Fruit fly (Drosophila melanogaster): Measurements from ENCODE around the gene CG31776.

DNA sequence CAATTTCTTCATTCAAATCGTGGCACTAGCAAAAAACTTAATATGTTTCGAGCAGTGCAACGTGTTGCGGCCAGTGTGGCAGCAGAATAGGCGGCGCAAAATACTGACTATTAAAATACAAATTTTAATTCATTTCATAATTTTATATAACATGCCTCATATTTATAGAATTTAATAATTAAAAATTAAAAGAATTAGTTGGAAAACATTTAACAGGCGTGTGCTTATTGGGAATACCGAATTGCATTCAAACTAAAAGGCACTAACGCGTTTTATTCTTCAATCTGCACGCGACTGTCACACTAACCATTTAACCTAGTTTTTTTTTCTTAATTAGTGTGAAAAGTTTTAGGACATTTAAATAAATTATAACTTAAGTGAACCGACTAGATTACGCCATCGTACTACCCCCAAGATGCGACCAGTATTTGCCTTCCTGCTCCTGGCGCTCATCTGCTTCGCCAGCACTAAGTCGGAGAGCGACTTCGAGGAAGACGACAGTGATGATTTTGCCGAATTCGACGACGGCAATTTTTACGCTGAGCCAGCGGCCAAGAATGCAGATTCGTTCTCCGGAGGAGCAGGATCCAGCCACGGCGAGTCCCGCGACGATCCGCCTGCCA is 44.7 kb downstream of the CG31776 start, which contains the start of the genes LeuRS and CG17593:
- TF ChIP-seq brk (GFP tag; optimal IDR thresholded peaks at IDR 0.05) (no peak), fru (GFP tag; optimal IDR thresholded peaks at IDR 0.05) (no peak), N (GFP tag; optimal IDR thresholded peaks at IDR 0.05) (no peak), HLH106 (tag; optimal IDR thresholded peaks at IDR 0.05) (no peak), pan (optimal IDR thresholded peaks at IDR 0.05) (no peak), Abd-B (GFP tag; optimal IDR thresholded peaks at IDR 0.05) (no peak), dl (GFP tag; optimal IDR thresholded peaks at IDR 0.05; ENCODE audit: insufficient read depth in 1 of 2, partially characterized antibody in 2 of 2) (no peak), lola (GFP tag; optimal IDR thresholded peaks at IDR 0.05) (no peak)
